Fruit fly (Drosophila melanogaster) whole organism, embryonic: ENCODE results near the gene CG17996.

ENCODE experiments used
- Adf1 ChIP-seq: fragments of 200-800 bp; sonication (Bioruptor generic); IDR thresholded peaks from 2 replicates; pipeline ENCODE4 v1.3.6; 2022; ENCODE audit warnings: missing biosample characterization, missing genetic modification characterization
- CG11695 ChIP-seq: fragments of 200-800 bp; sonication (Bioruptor generic); IDR thresholded peaks from 3 replicates; pipeline ENCODE4 v1.3.6; 2022; ENCODE audit warnings: missing biosample characterization, missing genetic modification characterization
- CG12942 ChIP-seq: fragments of 200-800 bp; sonication (Bioruptor generic); optimal IDR thresholded peaks from 3 replicates; lab custom pipeline; 2016; ENCODE audit warnings: missing biosample characterization, missing genetic modification characterization
- CG15479 ChIP-seq: fragments of 200-800 bp; sonication (Bioruptor generic); optimal IDR thresholded peaks from 3 replicates; lab custom pipeline; 2019; ENCODE audit warnings: missing biosample characterization, mild to moderate bottlenecking, missing genetic modification characterization, moderate library complexity
- CG1603 ChIP-seq: fragments of 200-800 bp; sonication (Bioruptor generic); optimal IDR thresholded peaks from 2 replicates; lab custom pipeline; 2019; ENCODE audit warnings: missing biosample characterization, mild to moderate bottlenecking, missing genetic modification characterization, moderate library complexity
- CG1647 ChIP-seq: fragments of 200-800 bp; sonication (Bioruptor generic); optimal IDR thresholded peaks from 3 replicates; lab custom pipeline; 2016; ENCODE audit warnings: missing biosample characterization, missing genetic modification characterization
- CG1792 ChIP-seq: fragments of 200-800 bp; sonication (Bioruptor generic); optimal IDR thresholded peaks from 2 replicates; lab custom pipeline; 2016; ENCODE audit warnings: missing biosample characterization, missing genetic modification characterization
- CG18262 ChIP-seq: fragments of 200-800 bp; optimal IDR thresholded peaks from 3 replicates; lab custom pipeline; 2019; ENCODE audit warnings: missing biosample characterization, mild to moderate bottlenecking, missing genetic modification characterization, moderate library complexity
- CG3407 ChIP-seq: fragments of 200-800 bp; sonication (Bioruptor generic); optimal IDR thresholded peaks from 2 replicates; lab custom pipeline; 2018; ENCODE audit warnings: missing biosample characterization, mild to moderate bottlenecking, missing genetic modification characterization
- CG34422 ChIP-seq: fragments of 200-800 bp; sonication (Bioruptor generic); IDR thresholded peaks from 3 replicates; pipeline ENCODE4 v1.3.6; 2022; ENCODE audit warnings: missing biosample characterization, missing genetic modification characterization
- CG42726 ChIP-seq: fragments of 200-800 bp; sonication (Bioruptor generic); IDR thresholded peaks from 2 replicates; pipeline ENCODE4 v1.3.6; 2022; ENCODE audit warnings: missing biosample characterization, missing genetic modification characterization; ENCODE audit not compliant: partially characterized antibody
- CG43689 ChIP-seq: fragments of 200-800 bp; sonication (Bioruptor generic); IDR thresholded peaks from 2 replicates; pipeline ENCODE4 v1.3.6; 2022; ENCODE audit warnings: missing biosample characterization, missing genetic modification characterization
- CG4404 ChIP-seq: fragments of 200-800 bp; sonication (Bioruptor generic); IDR thresholded peaks from 2 replicates; pipeline ENCODE4 v1.3.6; 2022; ENCODE audit warnings: missing biosample characterization, missing genetic modification characterization
- CG5953 ChIP-seq: fragments of 200-800 bp; sonication (Bioruptor generic); IDR thresholded peaks from 2 replicates; pipeline ENCODE4 v1.3.6; 2022; ENCODE audit warnings: missing biosample characterization, missing genetic modification characterization
- CG7786 ChIP-seq: fragments of 200-800 bp; sonication (Bioruptor generic); optimal IDR thresholded peaks from 2 replicates; lab custom pipeline; 2016; ENCODE audit warnings: missing biosample characterization, missing genetic modification characterization
- CG9727 ChIP-seq: fragments of 200-800 bp; sonication (Bioruptor generic); optimal IDR thresholded peaks from 3 replicates; lab custom pipeline; 2017; ENCODE audit warnings: missing biosample characterization, mild to moderate bottlenecking, missing genetic modification characterization
- CkIIα-i1 ChIP-seq: fragments of 200-800 bp; sonication (Bioruptor generic); IDR thresholded peaks from 2 replicates; pipeline ENCODE4 v1.3.6; 2022; ENCODE audit warnings: missing biosample characterization, missing genetic modification characterization
- CrebB ChIP-seq: fragments of 200-800 bp; sonication (Bioruptor generic); optimal IDR thresholded peaks from 3 replicates; lab custom pipeline; 2018; ENCODE audit warnings: missing biosample characterization, mild to moderate bottlenecking, missing genetic modification characterization
- Dad ChIP-seq: fragments of 200-800 bp; sonication (Bioruptor generic); optimal IDR thresholded peaks from 3 replicates; lab custom pipeline; 2016; ENCODE audit warnings: missing biosample characterization, missing genetic modification characterization
- Dfd ChIP-seq, 2 experiments: fragments of >200 bp; optimal IDR thresholded peaks; 2 replicates each; lab custom pipeline; 2017; ENCODE audit warnings: missing biosample characterization in 2 of 2, missing genetic modification characterization in 2 of 2
- Eip74EF ChIP-seq, 2 experiments: fragments of 200-800 bp in 1 of 2; fragments of >200 bp in 1 of 2; sonication (Bioruptor generic) in 1 of 2; optimal IDR thresholded peaks; 2 replicates each; lab custom pipeline; 2017 to 2019; ENCODE audit warnings: missing biosample characterization in 2 of 2, missing genetic modification characterization in 2 of 2, mild to moderate bottlenecking in 1 of 2, moderate library complexity in 1 of 2
- Elba2 ChIP-seq: fragments of 200-800 bp; sonication (Bioruptor generic); optimal IDR thresholded peaks from 3 replicates; lab custom pipeline; 2016; ENCODE audit warnings: missing biosample characterization, missing genetic modification characterization
- Ets65A ChIP-seq: fragments of 200-800 bp; sonication (Bioruptor generic); peaks from one replicate; lab custom pipeline; 2016; ENCODE audit warnings: missing biosample characterization, missing genetic modification characterization
- Fer2 ChIP-seq: fragments of 200-800 bp; sonication (Bioruptor generic); optimal IDR thresholded peaks from 2 replicates; lab custom pipeline; 2018; ENCODE audit warnings: missing biosample characterization, mild to moderate bottlenecking, missing genetic modification characterization, moderate library complexity
- Mad ChIP-seq: fragments of 200-800 bp; sonication (Bioruptor generic); optimal IDR thresholded peaks from 2 replicates; lab custom pipeline; 2016; ENCODE audit warnings: missing biosample characterization, missing genetic modification characterization
- Mes4 ChIP-seq: fragments of 200-800 bp; sonication (Bioruptor generic); optimal IDR thresholded peaks from 2 replicates; lab custom pipeline; 2016; ENCODE audit warnings: missing biosample characterization, missing genetic modification characterization
- Rfx ChIP-seq: fragments of 200-800 bp; sonication (Bioruptor generic); IDR thresholded peaks from 2 replicates; pipeline ENCODE4 v1.3.6; 2022; ENCODE audit warnings: missing biosample characterization, missing genetic modification characterization
- Rx ChIP-seq: fragments of 200-800 bp; sonication (Bioruptor generic); IDR thresholded peaks from 2 replicates; pipeline ENCODE4 v1.3.6; 2022; ENCODE audit warnings: missing biosample characterization, missing genetic modification characterization
- ara ChIP-seq: fragments of 200-800 bp; sonication (Bioruptor generic); IDR thresholded peaks from 2 replicates; pipeline ENCODE4 v1.3.6; 2022; ENCODE audit warnings: missing biosample characterization, missing genetic modification characterization
- br ChIP-seq: fragments of >200 bp; optimal IDR thresholded peaks from 2 replicates; lab custom pipeline; 2017
- cato ChIP-seq: fragments of 200-800 bp; sonication (Bioruptor generic); optimal IDR thresholded peaks from 2 replicates; lab custom pipeline; 2016; ENCODE audit warnings: missing biosample characterization, missing genetic modification characterization, borderline replicate concordance
- crol ChIP-seq: fragments of 200-800 bp; sonication (Bioruptor generic); IDR thresholded peaks from 2 replicates; pipeline ENCODE4 v1.3.6; 2022; ENCODE audit warnings: missing biosample characterization, missing genetic modification characterization
- ems ChIP-seq: fragments of 200-800 bp; sonication (Bioruptor generic); optimal IDR thresholded peaks from 3 replicates; lab custom pipeline; 2016; ENCODE audit warnings: missing biosample characterization, missing genetic modification characterization
- exex ChIP-seq: fragments of 200-800 bp; sonication (Bioruptor generic); optimal IDR thresholded peaks from 4 replicates; lab custom pipeline; 2018; ENCODE audit warnings: missing biosample characterization, mild to moderate bottlenecking, missing genetic modification characterization, moderate library complexity
- ftz-f1 ChIP-seq: fragments of 200-800 bp; sonication (Bioruptor generic); optimal IDR thresholded peaks from 2 replicates; lab custom pipeline; 2016; ENCODE audit warnings: missing biosample characterization, missing genetic modification characterization
- fu2 ChIP-seq: fragments of 200-800 bp; sonication (Bioruptor generic); optimal IDR thresholded peaks from 2 replicates; lab custom pipeline; 2016; ENCODE audit warnings: missing biosample characterization, missing genetic modification characterization
- gfzf ChIP-seq: fragments of 200-800 bp; sonication (Bioruptor generic); optimal IDR thresholded peaks from 2 replicates; lab custom pipeline; 2016; ENCODE audit warnings: missing biosample characterization, mild to moderate bottlenecking, missing genetic modification characterization, moderate library complexity
- gsb ChIP-seq: fragments of 200-800 bp; sonication (Bioruptor generic); IDR thresholded peaks from 2 replicates; pipeline ENCODE4 v1.3.6; 2022; ENCODE audit warnings: missing biosample characterization, missing genetic modification characterization
- hbn ChIP-seq: fragments of 200-800 bp; sonication (Bioruptor generic); IDR thresholded peaks from 2 replicates; pipeline ENCODE4 v1.3.6; 2022; ENCODE audit warnings: missing biosample characterization, missing genetic modification characterization; ENCODE audit not compliant: partially characterized antibody
- jigr1 ChIP-seq: fragments of 200-800 bp; sonication (Bioruptor generic); IDR thresholded peaks from 3 replicates; pipeline ENCODE4 v1.3.6; 2022; ENCODE audit warnings: missing biosample characterization, missing genetic modification characterization
- oc ChIP-seq: fragments of 200-800 bp; sonication (Bioruptor generic); optimal IDR thresholded peaks from 2 replicates; lab custom pipeline; 2018; ENCODE audit warnings: missing biosample characterization, mild to moderate bottlenecking, missing genetic modification characterization, moderate library complexity
- odd ChIP-seq: fragments of 200-800 bp; sonication (Bioruptor generic); optimal IDR thresholded peaks from 2 replicates; lab custom pipeline; 2017; ENCODE audit warnings: missing biosample characterization, mild to moderate bottlenecking, missing genetic modification characterization
- otp ChIP-seq: fragments of 200-800 bp; sonication (Bioruptor generic); IDR thresholded peaks from 3 replicates; pipeline ENCODE4, ENCODE4 v1.3.6; 2022; ENCODE audit warnings: missing biosample characterization, missing genetic modification characterization
- pan ChIP-seq, 4 experiments: fragments of >200 bp in 3 of 4; fragments of 200-800 bp in 1 of 4; sonication (Bioruptor generic) in 1 of 4; optimal IDR thresholded peaks in 3 of 4; IDR thresholded peaks in 1 of 4; 2 replicates each; pipeline versions ENCODE4 v1.3.6 to Lab custom; 2017 to 2022; ENCODE audit warnings: missing biosample characterization in 2 of 4, missing genetic modification characterization in 2 of 4, mixed read lengths in 1 of 4
- pros ChIP-seq: fragments of 200-800 bp; sonication (Bioruptor generic); optimal IDR thresholded peaks from 3 replicates; lab custom pipeline; 2019; ENCODE audit warnings: missing biosample characterization, mild to moderate bottlenecking, missing genetic modification characterization, moderate library complexity
- salm ChIP-seq: fragments of 200-800 bp; sonication (Bioruptor generic); optimal IDR thresholded peaks from 2 replicates; lab custom pipeline; 2018; ENCODE audit warnings: missing biosample characterization, mild to moderate bottlenecking, missing genetic modification characterization
- sna ChIP-seq: fragments of 200-800 bp; sonication (Bioruptor generic); IDR thresholded peaks from 2 replicates; pipeline ENCODE4 v1.3.6; 2022; ENCODE audit warnings: missing biosample characterization, missing genetic modification characterization; ENCODE audit not compliant: partially characterized antibody
- tio ChIP-seq: fragments of 200-800 bp; sonication (Bioruptor generic); optimal IDR thresholded peaks from 2 replicates; lab custom pipeline; 2017; ENCODE audit warnings: missing biosample characterization, missing genetic modification characterization, inconsistent platforms
- vfl ChIP-seq: fragments of 200-800 bp; sonication (Bioruptor generic); optimal IDR thresholded peaks from 2 replicates; lab custom pipeline; 2016; ENCODE audit warnings: missing biosample characterization, missing genetic modification characterization
- zf30C ChIP-seq: fragments of 200-800 bp; sonication (Bioruptor generic); optimal IDR thresholded peaks from 3 replicates; lab custom pipeline; 2018; ENCODE audit warnings: missing biosample characterization, mild to moderate bottlenecking, missing genetic modification characterization
- zfh1 ChIP-seq: fragments of 200-800 bp; sonication (Bioruptor generic); IDR thresholded peaks from 3 replicates; pipeline ENCODE4 v1.3.6; 2022; ENCODE audit warnings: missing biosample characterization, missing genetic modification characterization

CG17996 gene

dm6 chr2L:16738206-16738900, 7.5 kb upstream of the CG17996 start, which contains the start of the genes glu and ChLD3 (continued):
- TF ChIP-seq ftz-f1 (GFP tag; lab: Kevin White, UChicago) (no peak), Dad (GFP tag; lab: Kevin White, UChicago) (no peak), br (lab: Kevin White, UChicago) (no peak), CkIIα-i1 (GFP tag; lab: Robert Waterston, UW) (no peak), CG34422 (GFP tag; lab: Robert Waterston, UW) (no peak), Ets65A (GFP tag; lab: Kevin White, UChicago) (no peak), zf30C (GFP tag; lab: Kevin White, UChicago) (no peak), Mes4 (no peak), CG1792 (GFP tag; lab: Kevin White, UChicago) (no peak), CG1603 (no peak), oc (tag; lab: Kevin White, UChicago) (no peak), gsb (GFP tag; lab: Robert Waterston, UW) (no peak), tio (GFP tag; lab: Kevin White, UChicago) (no peak), ems (GFP tag; lab: Kevin White, UChicago) (no peak), Rx (GFP tag; lab: Robert Waterston, UW) (no peak), gfzf (peak; percentile 82), CrebB (tag; lab: Kevin White, UChicago) (no peak), jigr1 (GFP tag; lab: Robert Waterston, UW) (no peak), cato (no peak), exex (no peak), Mad (no peak), CG7786 (GFP tag; lab: Kevin White, UChicago) (no peak), Eip74EF (GFP tag; optimal IDR thresholded peaks at IDR 0.05; lab: Kevin White, UChicago) (no peak), pros (GFP tag; lab: Kevin White, UChicago) (no peak), Rfx (GFP tag; lab: Robert Waterston, UW) (no peak), CG15479 (GFP tag; lab: Kevin White, UChicago) (no peak), CG9727 (GFP tag; lab: Kevin White, UChicago) (no peak), Fer2 (no peak), odd (GFP tag; lab: Kevin White, UChicago) (no peak), salm (no peak), CG12942 (GFP tag; lab: Kevin White, UChicago) (no peak), CG11695 (GFP tag; lab: Robert Waterston, UW) (no peak), ara (no peak), Elba2 (GFP tag; lab: Kevin White, UChicago) (peak; percentile 34), vfl (GFP tag; lab: Kevin White, UChicago) (no peak), otp (GFP tag; lab: Robert Waterston, UW) (no peak), CG18262 (tag; lab: Kevin White, UChicago) (no peak), zfh1 (GFP tag; lab: Robert Waterston, UW) (no peak), crol (GFP tag; lab: Robert Waterston, UW) (no peak), CG3407 (GFP tag; lab: Kevin White, UChicago) (no peak), CG42726 (GFP tag; lab: Robert Waterston, UW) (no peak; the same call in 1 of the 2 replicates), CG1647 (GFP tag; lab: Kevin White, UChicago) (no peak), sna (GFP tag; lab: Robert Waterston, UW) (no peak), CG5953 (no peak), Adf1 (no peak), fu2 (no peak), pan (optimal IDR thresholded peaks at IDR 0.05; lab: Kevin White, UChicago) (no peak), pan (GFP tag; optimal IDR thresholded peaks at IDR 0.05 in 1 of 2, IDR thresholded peaks at IDR 0.05 in 1 of 2) (no peak), CG43689 (GFP tag; lab: Robert Waterston, UW) (no peak), Dfd (GFP tag; optimal IDR thresholded peaks at IDR 0.05; lab: Kevin White, UChicago) (no peak), hbn (GFP tag; lab: Robert Waterston, UW) (no peak), CG4404 (GFP tag; lab: Robert Waterston, UW) (no peak)
